Fruit fly (Drosophila melanogaster): ENCODE results near the gene CG14983.
A peak's percentile ranks its signal among the peaks of the same experiment; 100 is the strongest.

Gene CG14983

dm6 chr3L:3977622-3978355 is 28.7 kb upstream of the CG14983 start (continued):
- no peak for TF ChIP-seq CG17359 (tag; optimal IDR thresholded peaks at IDR 0.05)
- TF ChIP-seq CG33557 (GFP tag; optimal IDR thresholded peaks at IDR 0.05), result peak; percentile 54
- TF ChIP-seq NK7.1 (GFP tag; optimal IDR thresholded peaks at IDR 0.05), result no peak
- peak; percentile 27 for TF ChIP-seq stwl (tag; optimal IDR thresholded peaks at IDR 0.05)
- no peak for TF ChIP-seq CG33213 (GFP tag; optimal IDR thresholded peaks at IDR 0.05)
- TF ChIP-seq CG3726 (GFP tag; IDR thresholded peaks at IDR 0.05), result no peak
- peak; percentile 77 for TF ChIP-seq CG14710 (tag; optimal IDR thresholded peaks at IDR 0.05)
- no peak for TF ChIP-seq CG30431 (GFP tag; optimal IDR thresholded peaks at IDR 0.05)
- TF ChIP-seq tll (GFP tag; optimal IDR thresholded peaks at IDR 0.05), result peak in 1 of 2 experiments; percentile 54
- TF ChIP-seq croc (GFP tag; conservative IDR thresholded peaks at IDR 0.05), result 0 out of 3 replicates have a peak, but pooled peaks have one; percentile 17
- TF ChIP-seq BtbVII (GFP tag; optimal IDR thresholded peaks at IDR 0.05), result no peak
- TF ChIP-seq CG31441 (GFP tag; IDR thresholded peaks at IDR 0.05), result peak; percentile 56; the same call in 1 of the 2 replicates
- no peak for TF ChIP-seq br (optimal IDR thresholded peaks at IDR 0.05)
- TF ChIP-seq pan (optimal IDR thresholded peaks at IDR 0.05), result no peak
- TF ChIP-seq pan (GFP tag; optimal IDR thresholded peaks at IDR 0.05 in 1 of 2, IDR thresholded peaks at IDR 0.05 in 1 of 2), result no peak
- no peak for TF ChIP-seq sug (tag; optimal IDR thresholded peaks at IDR 0.05)
- TF ChIP-seq CG11504 (tag; optimal IDR thresholded peaks at IDR 0.05), result peak; percentile 10
- peak; percentile 38 for TF ChIP-seq CG2202 (tag; optimal IDR thresholded peaks at IDR 0.05)
- TF ChIP-seq CG2712 (tag; optimal IDR thresholded peaks at IDR 0.05), result peak; percentile 78
- no peak for TF ChIP-seq ssp (GFP tag; IDR thresholded peaks at IDR 0.05)
- no peak for TF ChIP-seq abd-A (tag; optimal IDR thresholded peaks at IDR 0.05)
- no peak for TF ChIP-seq CG4282 (GFP tag; optimal IDR thresholded peaks at IDR 0.05)
- no peak for TF ChIP-seq Ada2b (GFP tag; IDR thresholded peaks at IDR 0.05)
- no peak for TF ChIP-seq Optix (GFP tag; IDR thresholded peaks at IDR 0.05)
- TF ChIP-seq Xrp1 (GFP tag; IDR thresholded peaks at IDR 0.05), result peak; percentile 64
- TF ChIP-seq CG1603 (tag; optimal IDR thresholded peaks at IDR 0.05), result peak; percentile 16
- TF ChIP-seq ash1 (GFP tag; optimal IDR thresholded peaks at IDR 0.05), result no peak
- no peak for TF ChIP-seq Neu2 (GFP tag; optimal IDR thresholded peaks at IDR 0.05; ENCODE audit: borderline replicate concordance)
- TF ChIP-seq Fer2 (tag; optimal IDR thresholded peaks at IDR 0.05), result no peak
- TF ChIP-seq grau (tag; optimal IDR thresholded peaks at IDR 0.05), result peak; percentile 38
- peak; percentile 2 for TF ChIP-seq Nf-YB (GFP tag; optimal IDR thresholded peaks at IDR 0.05)
- 0 out of 2 replicates have a peak, but pooled peaks have one; percentile 20 for TF ChIP-seq CG6689 (GFP tag; IDR thresholded peaks at IDR 0.05)
- TF ChIP-seq Ravus (GFP tag; IDR thresholded peaks at IDR 0.05), result no peak
- peak; percentile 12 for TF ChIP-seq CG4820 (GFP tag; optimal IDR thresholded peaks at IDR 0.05)
- peak; percentile 23 for TF ChIP-seq CG15479 (GFP tag; optimal IDR thresholded peaks at IDR 0.05)
- no peak for TF ChIP-seq ranshi (GFP tag; IDR thresholded peaks at IDR 0.05)
- no peak for TF ChIP-seq ken (GFP tag; IDR thresholded peaks at IDR 0.05)
- TF ChIP-seq CG10959 (GFP tag; IDR thresholded peaks at IDR 0.05), result peak; percentile 63
- peak; percentile 40 for TF ChIP-seq CG7839 (tag; optimal IDR thresholded peaks at IDR 0.05)
- no peak for TF ChIP-seq slbo (GFP tag; IDR thresholded peaks at IDR 0.05)
- peak; percentile 52; the same call in 1 of the 2 replicates for TF ChIP-seq CG8765 (GFP tag; IDR thresholded peaks at IDR 0.05)
- TF ChIP-seq zfh1 (GFP tag; IDR thresholded peaks at IDR 0.05), result 0 out of 3 replicates have a peak, but pooled peaks have one; percentile 20
- no peak for TF ChIP-seq CG7372 (GFP tag; IDR thresholded peaks at IDR 0.05)
- no peak for TF ChIP-seq CG4854 (GFP tag; optimal IDR thresholded peaks at IDR 0.05)
- TF ChIP-seq tio (GFP tag; optimal IDR thresholded peaks at IDR 0.05), result no peak
- no peak for TF ChIP-seq CG18599 (GFP tag; optimal IDR thresholded peaks at IDR 0.05)
- peak; percentile 89 for TF ChIP-seq sqz (GFP tag; optimal IDR thresholded peaks at IDR 0.05)
- TF ChIP-seq CG3847 (GFP tag; IDR thresholded peaks at IDR 0.05), result no peak
- peak; percentile 51 for TF ChIP-seq CG4424 (GFP tag; optimal IDR thresholded peaks at IDR 0.05)
- TF ChIP-seq TFAM (GFP tag; optimal IDR thresholded peaks at IDR 0.05), result no peak
